Fruit fly (Drosophila melanogaster) whole organism, prepupa: ENCODE measurements around the gene ab.
A peak's percentile ranks its signal among the peaks of the same experiment; 100 is the strongest.

Source experiments
- Blimp-1 ChIP-seq: fragments of 200-800 bp; sonication (Bioruptor generic); optimal IDR thresholded peaks from 3 replicates; lab custom pipeline; 2017; ENCODE audit warnings: missing biosample characterization, missing genetic modification characterization, mild to moderate bottlenecking, moderate library complexity, missing genetic modification reagents
- CG15336 ChIP-seq: fragments of 200-800 bp; sonication (Bioruptor generic); IDR thresholded peaks from 2 replicates; pipeline ENCODE4 v1.3.6; 2022; ENCODE audit warnings: missing biosample characterization, missing genetic modification characterization
- CG3032 ChIP-seq: fragments of 200-800 bp; optimal IDR thresholded peaks from 2 replicates; lab custom pipeline; 2019; ENCODE audit warnings: missing biosample characterization, mild to moderate bottlenecking, missing genetic modification characterization, moderate library complexity
- CG31627 ChIP-seq: fragments of 200-800 bp; sonication (Bioruptor generic); optimal IDR thresholded peaks from 3 replicates; lab custom pipeline; 2016; ENCODE audit warnings: missing biosample characterization, missing genetic modification characterization
- CG32006 ChIP-seq: fragments of 200-800 bp; sonication (Bioruptor generic); optimal IDR thresholded peaks from 3 replicates; lab custom pipeline; 2017; ENCODE audit warnings: missing biosample characterization, mild to moderate bottlenecking, missing genetic modification characterization
- CG34406 ChIP-seq: fragments of 200-800 bp; sonication (Bioruptor generic); optimal IDR thresholded peaks from 3 replicates; lab custom pipeline; 2016; ENCODE audit warnings: missing biosample characterization, missing genetic modification characterization
- CG3919 ChIP-seq: fragments of 200-800 bp; sonication (Bioruptor generic); optimal IDR thresholded peaks from 3 replicates; lab custom pipeline; 2016; ENCODE audit warnings: missing biosample characterization, missing genetic modification characterization
- CG6163 ChIP-seq: fragments of 200-800 bp; sonication (Bioruptor generic); IDR thresholded peaks from 3 replicates; pipeline ENCODE4 v1.3.6; 2022; ENCODE audit warnings: missing biosample characterization, missing genetic modification characterization
- CG6792 ChIP-seq: fragments of 200-800 bp; sonication (Bioruptor generic); optimal IDR thresholded peaks from 3 replicates; lab custom pipeline; 2016; ENCODE audit warnings: missing biosample characterization, missing genetic modification characterization
- CG6808 ChIP-seq: fragments of 200-800 bp; sonication (Bioruptor generic); optimal IDR thresholded peaks from 3 replicates; lab custom pipeline; 2017; ENCODE audit warnings: missing biosample characterization, missing genetic modification characterization, mild to moderate bottlenecking, moderate library complexity, missing genetic modification reagents
- CG8119 ChIP-seq: fragments of 200-800 bp; sonication (Bioruptor generic); IDR thresholded peaks from 3 replicates; pipeline ENCODE4 v1.3.6; 2022; ENCODE audit warnings: missing biosample characterization, missing genetic modification characterization
- CG8632 ChIP-seq: fragments of 200-800 bp; sonication (Bioruptor generic); optimal IDR thresholded peaks from 3 replicates; lab custom pipeline; 2016; ENCODE audit warnings: missing biosample characterization, missing genetic modification characterization
- Eip78C ChIP-seq: fragments of 200-800 bp; sonication (Bioruptor generic); peaks from one replicate; lab custom pipeline; 2016; ENCODE audit warnings: missing biosample characterization, missing genetic modification characterization
- Eip93F ChIP-seq: fragments of 200-800 bp; sonication (Bioruptor generic); optimal IDR thresholded peaks from 2 replicates; lab custom pipeline; 2016; ENCODE audit warnings: missing biosample characterization, mild to moderate bottlenecking, missing genetic modification characterization
- Ets21C ChIP-seq: fragments of 200-800 bp; sonication (Bioruptor generic); optimal IDR thresholded peaks from 3 replicates; lab custom pipeline; 2016; ENCODE audit warnings: missing biosample characterization, missing genetic modification characterization
- Hr4 ChIP-seq: fragments of 200-800 bp; sonication (Bioruptor generic); optimal IDR thresholded peaks from 3 replicates; lab custom pipeline; 2016; ENCODE audit warnings: missing biosample characterization, missing genetic modification characterization
- achi ChIP-seq: fragments of 200-800 bp; sonication (Bioruptor generic); optimal IDR thresholded peaks from 3 replicates; lab custom pipeline; 2016; ENCODE audit warnings: missing biosample characterization, missing genetic modification characterization
- acj6 ChIP-seq: fragments of 200-800 bp; sonication (Bioruptor generic); optimal IDR thresholded peaks from 3 replicates; lab custom pipeline; 2016; ENCODE audit warnings: missing biosample characterization, missing genetic modification characterization
- cyc ChIP-seq: fragments of 200-800 bp; sonication (Bioruptor generic); optimal IDR thresholded peaks from 3 replicates; lab custom pipeline; 2016; ENCODE audit warnings: missing biosample characterization, missing genetic modification characterization
- dac ChIP-seq: fragments of 200-800 bp; sonication (Bioruptor generic); optimal IDR thresholded peaks from 2 replicates; lab custom pipeline; 2017; ENCODE audit warnings: missing biosample characterization, mild to moderate bottlenecking, missing genetic modification characterization
- dsx ChIP-seq: fragments of 200-800 bp; optimal IDR thresholded peaks from 3 replicates; lab custom pipeline; 2019; ENCODE audit warnings: missing biosample characterization, mild to moderate bottlenecking, missing genetic modification characterization, moderate library complexity; ENCODE audit not compliant: poor library complexity, severe bottlenecking
- eg ChIP-seq: fragments of 200-800 bp; sonication (Bioruptor generic); IDR thresholded peaks from 3 replicates; pipeline ENCODE4 v1.3.6; 2022; ENCODE audit warnings: missing biosample characterization, missing genetic modification characterization
- esn ChIP-seq: fragments of 200-800 bp; sonication (Bioruptor generic); optimal IDR thresholded peaks from 2 replicates; lab custom pipeline; 2016; ENCODE audit warnings: missing biosample characterization, mild to moderate bottlenecking, missing genetic modification characterization, moderate library complexity
- fkh ChIP-seq: fragments of 200-800 bp; sonication (Bioruptor generic); optimal IDR thresholded peaks from 3 replicates; lab custom pipeline; 2017; ENCODE audit warnings: missing biosample characterization, mild to moderate bottlenecking, missing genetic modification characterization, moderate library complexity
- net ChIP-seq: fragments of 200-800 bp; sonication (Bioruptor generic); optimal IDR thresholded peaks from 3 replicates; lab custom pipeline; 2016; ENCODE audit warnings: missing biosample characterization, missing genetic modification characterization
- pdm3 ChIP-seq: fragments of 200-800 bp; sonication (Bioruptor generic); optimal IDR thresholded peaks from 3 replicates; lab custom pipeline; 2016; ENCODE audit warnings: missing biosample characterization, missing genetic modification characterization
- salr ChIP-seq, 2 experiments: fragments of 200-800 bp; sonication (Bioruptor generic); optimal IDR thresholded peaks; 3 replicates each; lab custom pipeline; 2016 to 2018; ENCODE audit warnings: missing biosample characterization in 2 of 2, missing genetic modification characterization in 2 of 2, mild to moderate bottlenecking in 1 of 2
- svp ChIP-seq: fragments of 200-800 bp; sonication (Bioruptor generic); peaks from one replicate; lab custom pipeline; 2016; ENCODE audit warnings: missing biosample characterization, missing genetic modification characterization
- topi ChIP-seq: fragments of 200-800 bp; sonication (Bioruptor generic); optimal IDR thresholded peaks from 3 replicates; lab custom pipeline; 2016; ENCODE audit warnings: missing biosample characterization, missing genetic modification characterization

ab gene

dm6 chr2L:11203494-11204010 lies 6.9 kb upstream of the ab start, which contains the start of gene Ca-beta (continued):
- TF ChIP-seq Blimp-1 (GFP tag; lab: Kevin White, UChicago) (no peak), CG3919 (peak; percentile 36), achi (GFP tag; lab: Kevin White, UChicago) (no peak), Eip78C (peak; percentile 61), acj6 (no peak), CG6792 (GFP tag; lab: Kevin White, UChicago) (no peak), CG3032 (peak; percentile 15), cyc (GFP tag; lab: Kevin White, UChicago) (peak; percentile 1), Hr4 (peak; percentile 33), CG6163 (GFP tag; lab: Robert Waterston, UW) (peak; percentile 64; the same call in 1 of the 3 replicates), pdm3 (peak; percentile 23), CG8119 (GFP tag; lab: Robert Waterston, UW) (no peak), dsx (GFP tag; lab: Kevin White, UChicago) (no peak)

dm6 chr2L:11206604-11207238 lies 3.8 kb upstream of the ab start:
- TF ChIP-seq eg (GFP tag; lab: Robert Waterston, UW) = no peak
- peak; percentile 84 for TF ChIP-seq fkh (GFP tag; lab: Kevin White, UChicago)
- TF ChIP-seq CG31627 (GFP tag; lab: Kevin White, UChicago) = no peak
- TF ChIP-seq topi = no peak
- no peak for TF ChIP-seq dac (GFP tag; lab: Kevin White, UChicago)
- no peak for TF ChIP-seq Eip93F (GFP tag; lab: Kevin White, UChicago)

dm6 chr2L:11207471-11207870 lies 3.0 kb upstream of the ab start:
- no peak for TF ChIP-seq CG6808 (GFP tag; lab: Kevin White, UChicago)
- TF ChIP-seq CG6792 (GFP tag; lab: Kevin White, UChicago) = no peak
- no peak for TF ChIP-seq CG8632 (GFP tag; lab: Kevin White, UChicago)
- TF ChIP-seq esn (GFP tag; lab: Kevin White, UChicago) = no peak
- TF ChIP-seq CG34406 (GFP tag; lab: Kevin White, UChicago) = no peak
- no peak for TF ChIP-seq achi (GFP tag; lab: Kevin White, UChicago)
- TF ChIP-seq Ets21C (GFP tag; lab: Kevin White, UChicago) = no peak
- TF ChIP-seq, all 60 proteins: peak for 0

dm6 chr2L:11208563-11209344 lies 1.7 kb upstream of the ab start:
- peak; percentile 1 for TF ChIP-seq esn (GFP tag; lab: Kevin White, UChicago)
- peak in 1 of 2 experiments; percentile 3 for TF ChIP-seq salr (GFP tag; optimal IDR thresholded peaks at IDR 0.05; lab: Kevin White, UChicago)
- TF ChIP-seq cyc (GFP tag; lab: Kevin White, UChicago) = no peak
- peak; percentile 4 for TF ChIP-seq achi (GFP tag; lab: Kevin White, UChicago)
- peak; percentile 28 for TF ChIP-seq CG32006 (GFP tag; lab: Kevin White, UChicago)
- TF ChIP-seq Eip78C = peak; percentile 53
- no peak for TF ChIP-seq CG34406 (GFP tag; lab: Kevin White, UChicago)
- no peak for TF ChIP-seq net
- peak; percentile 10 for TF ChIP-seq Hr4
- peak; percentile 29 for TF ChIP-seq svp (GFP tag; lab: Kevin White, UChicago)
- TF ChIP-seq eg (GFP tag; lab: Robert Waterston, UW) = peak; percentile 11; the same call in 1 of the 3 replicates
- 0 out of 2 replicates have a peak, but pooled peaks have one; percentile 16 for TF ChIP-seq CG15336
- TF ChIP-seq Eip93F (GFP tag; lab: Kevin White, UChicago) = no peak
- peak; percentile 16; the same call in 1 of the 3 replicates for TF ChIP-seq CG6163 (GFP tag; lab: Robert Waterston, UW)
